Worm (Caenorhabditis elegans) whole organism, late embryonic: ENCODE data around the gene C30F2.2.

Experiments used
- elt-2 ChIP-seq: sonication (generic microtip); optimal IDR thresholded peaks from 2 replicates; lab custom pipeline; 2016; ENCODE audit warnings: missing genetic modification reagents, missing genetic modification characterization, missing compliant biosample characterization
- madf-2 ChIP-seq: sonication (generic microtip); optimal IDR thresholded peaks from 2 replicates; lab custom pipeline; 2017; ENCODE audit warnings: missing genetic modification characterization, missing compliant biosample characterization
- ttx-3 ChIP-seq: sonication (generic microtip); optimal IDR thresholded peaks from 2 replicates; lab custom pipeline; 2016; ENCODE audit warnings: missing genetic modification reagents, missing genetic modification characterization, missing compliant biosample characterization
- unc-42 ChIP-seq: sonication (generic microtip); optimal IDR thresholded peaks from 2 replicates; lab custom pipeline; 2016; ENCODE audit warnings: missing genotype, missing genetic modification characterization, missing compliant biosample characterization
- unc-86 ChIP-seq: sonication (generic microtip); optimal IDR thresholded peaks from 2 replicates; lab custom pipeline; 2016; ENCODE audit warnings: missing genetic modification characterization, missing compliant biosample characterization

- TF ChIP-seq unc-42 (tag; lab: Kevin White, UChicago) (no peak), elt-2 (tag; lab: Kevin White, UChicago) (no peak), madf-2 (tag; lab: Kevin White, UChicago) (no peak), unc-86 (tag; lab: Kevin White, UChicago) (no peak), ttx-3 (tag; lab: Kevin White, UChicago) (no peak)
Measured at ce11 chrX:16112923-16113322, 27.9 kb upstream of the C30F2.2 start.
